Fruit fly (Drosophila melanogaster): ENCODE results near the gene CG44198.
A peak's percentile ranks its signal among the peaks of the same experiment; 100 is the strongest.

The CG44198 gene

DNA sequence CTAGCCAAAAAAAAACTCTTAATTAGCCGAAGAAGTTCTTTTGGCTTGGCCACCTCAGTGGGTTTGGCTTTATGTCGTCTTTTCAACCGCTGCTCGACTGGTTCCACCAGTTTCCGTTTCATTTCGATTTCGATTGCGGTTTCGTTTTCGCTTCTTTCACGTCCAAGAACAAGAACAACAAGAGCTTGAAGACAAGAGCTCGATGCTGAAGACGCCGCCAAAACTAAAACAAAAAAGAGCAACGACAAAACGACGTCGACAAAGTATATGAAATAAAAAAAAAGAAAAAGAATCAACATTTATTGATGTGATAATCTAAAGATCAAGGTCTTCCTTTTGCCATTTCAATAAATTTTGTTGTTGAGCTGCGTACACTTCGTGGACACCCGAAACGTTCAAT is 3.6 kb upstream of the CG44198 start (continued):
- no peak for TF ChIP-seq Abd-B (GFP tag; optimal IDR thresholded peaks at IDR 0.05)
- no peak for TF ChIP-seq CG8089 (GFP tag; optimal IDR thresholded peaks at IDR 0.05)
- TF ChIP-seq sob (GFP tag; IDR thresholded peaks at IDR 0.05): no peak
- TF ChIP-seq dpn (GFP tag; optimal IDR thresholded peaks at IDR 0.05): no peak
- no peak for TF ChIP-seq CG1602 (GFP tag; optimal IDR thresholded peaks at IDR 0.05)
- TF ChIP-seq nom (GFP tag; optimal IDR thresholded peaks at IDR 0.05): peak; percentile 77
- no peak for TF ChIP-seq ttk (GFP tag; IDR thresholded peaks at IDR 0.05)

DNA sequence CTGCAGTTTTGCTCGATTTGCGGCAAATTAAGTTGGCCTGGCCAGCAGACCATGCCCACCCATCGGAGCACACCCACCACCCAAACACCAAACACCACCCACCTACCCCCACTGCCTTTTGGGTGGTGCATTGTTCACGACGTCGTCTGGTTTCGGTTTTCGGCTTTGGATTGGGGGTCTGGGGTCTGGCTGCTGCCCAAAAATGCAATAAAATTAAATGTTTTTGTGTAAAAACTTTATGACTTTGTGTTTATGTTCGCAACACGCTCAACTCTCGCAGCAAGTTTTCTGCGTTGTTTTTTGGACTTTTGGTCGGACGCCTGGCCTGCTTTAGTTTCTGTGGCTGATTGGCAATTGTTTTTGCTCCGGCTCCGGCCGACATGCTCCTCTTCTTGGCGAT is 2.2 kb downstream of the CG44198 start:
- 0 out of 2 replicates have a peak, but pooled peaks have one; percentile 17 for TF ChIP-seq CG10959 (GFP tag; IDR thresholded peaks at IDR 0.05)
- TF ChIP-seq Dp (GFP tag; optimal IDR thresholded peaks at IDR 0.05): no peak
- no peak for TF ChIP-seq CG2202 (tag; optimal IDR thresholded peaks at IDR 0.05)
- TF ChIP-seq Med (GFP tag): peak; percentile 52
- no peak for TF ChIP-seq Drgx (GFP tag; IDR thresholded peaks at IDR 0.05)
- TF ChIP-seq Awh (GFP tag; IDR thresholded peaks at IDR 0.05): no peak

DNA sequence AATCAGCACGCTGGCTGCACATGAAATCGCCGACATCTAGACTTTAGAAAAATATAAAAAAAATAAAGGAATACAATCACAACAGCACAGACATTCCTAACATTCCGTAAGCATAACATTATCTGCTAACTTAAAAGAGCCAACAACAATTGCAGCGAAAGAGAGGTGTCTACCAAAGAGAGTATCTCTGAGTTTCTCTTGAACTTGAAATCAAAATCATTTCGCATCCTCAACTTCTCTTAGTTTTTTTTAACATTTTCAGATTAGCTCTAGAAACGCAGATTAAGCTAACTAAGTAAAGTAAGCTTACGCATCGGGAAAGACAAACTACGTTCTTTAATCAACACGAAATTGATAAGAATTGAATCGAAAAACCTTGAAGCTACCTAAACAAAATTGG is 5.4 kb downstream of the CG44198 start:
- TF ChIP-seq Lim3 (GFP tag; IDR thresholded peaks at IDR 0.05) (no peak), CG3163 (GFP tag; optimal IDR thresholded peaks at IDR 0.05) (peak; percentile 84), Trl (optimal IDR thresholded peaks at IDR 0.05) (peak; percentile 73 to 84), Trl (GFP tag; optimal IDR thresholded peaks at IDR 0.05) (no peak), sug (tag; optimal IDR thresholded peaks at IDR 0.05) (peak; percentile 8), ap (GFP tag; IDR thresholded peaks at IDR 0.05) (no peak), Deaf1 (tag; optimal IDR thresholded peaks at IDR 0.05) (peak; percentile 55), E2f2 (GFP tag; IDR thresholded peaks at IDR 0.05) (no peak)

DNA sequence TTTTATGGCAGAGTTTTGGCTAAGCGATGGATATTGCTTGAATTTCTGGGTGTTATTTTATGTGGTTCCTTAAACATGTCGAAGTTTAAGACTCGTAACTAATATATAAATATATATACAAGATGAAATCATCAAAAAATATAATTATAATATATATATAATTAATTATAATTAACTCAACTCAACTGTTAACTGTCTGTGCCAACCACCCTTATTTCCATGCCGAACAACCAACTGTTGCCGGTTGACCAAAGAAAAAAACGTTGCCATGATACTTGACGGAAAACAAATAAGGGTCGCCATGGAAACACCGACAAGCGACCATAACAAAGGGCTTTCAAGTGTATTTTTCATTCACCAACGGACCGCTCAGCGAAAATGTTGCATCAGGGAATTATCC is 12.4 kb downstream of the CG44198 start, which contains the start of gene Ttc30:
Gene Ttc30 (plus strand): TSS at position 301 of the 400 bp plus-strand sequence.
- peak; percentile 39 for TF ChIP-seq scrt (GFP tag; optimal IDR thresholded peaks at IDR 0.05)
- TF ChIP-seq nom (GFP tag; optimal IDR thresholded peaks at IDR 0.05): no peak
- no peak for TF ChIP-seq zfh2 (GFP tag; optimal IDR thresholded peaks at IDR 0.05)
- TF ChIP-seq Lpt (GFP tag; optimal IDR thresholded peaks at IDR 0.05): no peak

DNA sequence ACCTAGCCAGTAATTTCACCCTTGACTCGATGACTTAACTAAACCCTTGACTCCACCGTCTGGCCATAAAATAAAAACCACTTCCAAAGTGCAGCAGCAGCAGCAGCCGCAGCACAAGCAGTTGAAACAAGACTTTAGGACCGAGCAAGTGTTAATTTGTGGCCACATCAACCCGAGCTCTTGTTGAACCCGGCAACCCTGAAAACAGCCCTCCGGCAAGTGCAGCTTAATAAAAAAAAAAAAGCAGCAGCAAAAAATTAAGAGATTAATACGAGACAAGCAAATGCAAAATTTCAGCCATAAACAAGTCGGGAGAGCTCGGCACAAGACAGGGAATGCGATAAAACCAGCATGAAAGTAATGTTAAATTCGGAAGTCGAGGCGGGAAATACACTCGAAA is 14.1 kb downstream of the CG44198 start:
- TF ChIP-seq H2.0 (GFP tag; IDR thresholded peaks at IDR 0.05) (0 out of 2 replicates have a peak, but pooled peaks have one; percentile 4), Sox102F (GFP tag; optimal IDR thresholded peaks at IDR 0.05) (no peak)

DNA sequence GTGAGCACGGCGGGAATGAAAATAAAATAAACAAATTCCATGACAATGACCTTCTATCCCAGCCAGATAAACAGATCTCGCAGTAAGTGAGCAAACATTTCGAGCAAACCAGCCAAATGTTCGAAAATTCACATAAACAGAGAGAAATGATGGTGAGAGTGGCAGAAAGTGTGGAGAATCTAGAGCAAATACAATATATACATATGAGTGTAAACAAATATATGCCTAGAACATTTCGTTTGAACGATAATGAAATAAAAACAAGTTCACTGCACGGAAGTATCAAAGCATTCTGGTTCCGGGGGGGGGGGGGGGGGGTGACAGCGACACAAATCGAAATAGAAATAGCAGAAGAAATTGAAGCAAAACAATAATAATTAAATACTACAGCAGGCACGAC is 17.5 kb downstream of the CG44198 start:
- TF ChIP-seq BEAF-32 (GFP tag; optimal IDR thresholded peaks at IDR 0.05) (no peak), Antp (GFP tag; optimal IDR thresholded peaks at IDR 0.05) (no peak), ftz-f1 (GFP tag; optimal IDR thresholded peaks at IDR 0.05) (peak; percentile 4), sens (GFP tag) (peak; percentile 71), CG3281 (GFP tag; optimal IDR thresholded peaks at IDR 0.05) (peak; percentile 21), CG2875 (GFP tag; optimal IDR thresholded peaks at IDR 0.05) (peak; percentile 1), salm (tag; optimal IDR thresholded peaks at IDR 0.05) (no peak), sr (GFP tag; IDR thresholded peaks at IDR 0.05) (0 out of 3 replicates have a peak, but pooled peaks have one; percentile 18), ewg (GFP tag; optimal IDR thresholded peaks at IDR 0.05) (no peak), Trl (optimal IDR thresholded peaks at IDR 0.05) (peak in 1 of 2 experiments; percentile 12), Trl (GFP tag; optimal IDR thresholded peaks at IDR 0.05) (no peak), h (optimal IDR thresholded peaks at IDR 0.05) (no peak), Meics (GFP tag; optimal IDR thresholded peaks at IDR 0.05) (no peak), nau (GFP tag; optimal IDR thresholded peaks at IDR 0.05) (peak; percentile 5), chinmo (GFP tag; IDR thresholded peaks at IDR 0.05; ENCODE audit: partially characterized antibody) (0 out of 4 replicates have a peak, but pooled peaks have one; percentile 29), trh (GFP tag; optimal IDR thresholded peaks at IDR 0.05) (no peak), danr (GFP tag; IDR thresholded peaks at IDR 0.05) (no peak), CG4424 (GFP tag; optimal IDR thresholded peaks at IDR 0.05) (no peak), Oli (tag; optimal IDR thresholded peaks at IDR 0.05) (no peak), Doc2 (GFP tag; IDR thresholded peaks at IDR 0.05) (no peak), YL-1 (GFP tag; optimal IDR thresholded peaks at IDR 0.05) (no peak)
